Worm (Caenorhabditis elegans): Measurements from ENCODE around the gene F45G2.9.

DNA sequence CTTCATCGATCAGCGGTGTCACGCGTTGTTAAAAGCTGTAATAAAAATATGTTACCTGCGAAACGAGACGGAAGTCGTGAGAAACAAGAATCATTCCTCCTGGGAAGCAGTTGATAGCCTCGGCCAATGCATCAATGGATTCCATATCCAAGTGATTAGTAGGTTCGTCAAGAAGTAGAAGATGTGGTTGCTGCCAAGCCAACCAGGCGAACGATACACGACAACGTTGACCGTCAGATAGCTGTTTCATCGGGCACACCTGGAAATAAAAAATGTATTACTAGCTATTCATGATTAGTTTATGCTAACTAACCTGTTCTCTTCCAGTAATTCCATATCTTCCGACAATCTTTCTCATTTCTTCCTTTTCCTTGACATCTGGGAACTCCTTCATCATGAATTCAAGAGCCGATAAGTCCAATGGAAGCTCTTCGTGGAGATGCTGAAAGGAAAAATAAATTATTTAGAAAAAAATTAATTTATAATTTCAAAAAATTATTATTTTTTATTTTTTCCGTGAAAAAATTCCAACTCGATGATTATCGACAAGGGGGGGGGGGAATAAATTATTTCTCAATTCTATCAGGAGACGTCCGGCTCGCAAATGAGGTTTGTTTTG, 22.3 kb upstream of the F45G2.9 start, which contains the start of gene tag-164:
- TF ChIP-seq lin-13 (GFP tag; optimal IDR thresholded peaks at IDR 0.05) (no peak), nhr-237 (tag; optimal IDR thresholded peaks at IDR 0.05) (no peak), sma-3 (GFP tag; optimal IDR thresholded peaks at IDR 0.05) (no peak), snpc-4 (tag; optimal IDR thresholded peaks at IDR 0.05) (no peak), elt-3 (tag; optimal IDR thresholded peaks at IDR 0.05) (no peak), nhr-6 (tag; optimal IDR thresholded peaks at IDR 0.05) (no peak), skn-1 (tag; optimal IDR thresholded peaks at IDR 0.05) (no peak), ZK546.5 (tag; optimal IDR thresholded peaks at IDR 0.05) (no peak), R02D3.7 (tag; optimal IDR thresholded peaks at IDR 0.05) (no peak), alr-1 (tag; optimal IDR thresholded peaks at IDR 0.05) (no peak), ama-1 (optimal IDR thresholded peaks at IDR 0.05) (no peak), unc-39 (tag; optimal IDR thresholded peaks at IDR 0.05) (no peak)
